Worm (Caenorhabditis elegans): Measurements from ENCODE around the gene nmur-3.

Gene nmur-3

ce11 chrX:4493439-4494006 lies 27.2 kb downstream of the nmur-3 start:
- TF ChIP-seq W03F9.2 (tag; optimal IDR thresholded peaks at IDR 0.05) (no peak), dao-5 (tag; optimal IDR thresholded peaks at IDR 0.05) (no peak), him-1 (tag; optimal IDR thresholded peaks at IDR 0.05) (no peak)

ce11 chrX:4495814-4496567 lies 29.7 kb downstream of the nmur-3 start:
- no peak for TF ChIP-seq him-1 (tag; optimal IDR thresholded peaks at IDR 0.05)
- TF ChIP-seq W03F9.2 (tag; optimal IDR thresholded peaks at IDR 0.05): no peak
- TF ChIP-seq dao-5 (tag; optimal IDR thresholded peaks at IDR 0.05): no peak

DNA sequence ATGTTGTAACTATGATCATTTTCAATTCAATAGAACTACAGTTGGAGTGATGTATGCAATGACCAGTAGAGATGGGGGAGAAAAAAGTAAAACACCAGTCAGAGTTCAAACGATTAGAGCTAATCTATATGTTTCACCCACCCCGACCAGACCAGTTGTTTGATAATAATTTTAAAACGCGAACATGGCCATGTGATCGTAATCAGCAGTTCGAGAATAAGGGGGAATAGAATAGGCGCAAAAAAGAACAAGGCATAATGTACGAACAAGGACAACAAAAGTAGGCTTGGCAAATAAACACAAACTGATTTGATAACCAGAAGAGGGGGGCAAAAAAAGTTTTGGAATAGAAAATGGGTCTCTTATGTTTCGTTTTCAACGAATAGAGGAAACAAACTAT lies 31.8 kb downstream of the nmur-3 start:
- TF ChIP-seq dao-5 (tag; optimal IDR thresholded peaks at IDR 0.05) (no peak), him-1 (tag; optimal IDR thresholded peaks at IDR 0.05) (no peak), W03F9.2 (tag; optimal IDR thresholded peaks at IDR 0.05) (no peak)

DNA sequence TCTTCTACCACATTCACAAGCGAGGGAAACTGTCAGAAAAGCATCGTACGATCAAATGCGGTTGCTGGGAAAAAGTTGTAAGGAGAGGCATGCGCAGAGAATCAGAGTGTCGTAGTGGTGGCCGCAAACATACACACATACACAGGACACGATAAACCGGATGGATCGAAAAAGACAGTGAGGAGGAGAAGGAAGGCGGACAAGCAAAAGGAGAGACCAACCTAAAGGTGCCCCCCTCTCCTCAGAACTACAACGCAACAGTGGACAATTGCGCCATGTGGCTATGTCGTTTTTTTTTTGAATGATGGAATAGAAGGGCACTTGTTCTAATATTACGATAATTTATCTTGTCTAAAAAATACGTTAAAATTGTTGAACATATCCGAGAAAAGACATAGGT lies 32.2 kb downstream of the nmur-3 start:
- TF ChIP-seq dao-5 (tag; optimal IDR thresholded peaks at IDR 0.05): no peak
- TF ChIP-seq W03F9.2 (tag; optimal IDR thresholded peaks at IDR 0.05): no peak
- no peak for TF ChIP-seq him-1 (tag; optimal IDR thresholded peaks at IDR 0.05)

- TF ChIP-seq him-1 (tag; optimal IDR thresholded peaks at IDR 0.05) (no peak), W03F9.2 (tag; optimal IDR thresholded peaks at IDR 0.05) (no peak), dao-5 (tag; optimal IDR thresholded peaks at IDR 0.05) (no peak)
Measured at ce11 chrX:4500499-4500898, 34.2 kb downstream of the nmur-3 start.

DNA sequence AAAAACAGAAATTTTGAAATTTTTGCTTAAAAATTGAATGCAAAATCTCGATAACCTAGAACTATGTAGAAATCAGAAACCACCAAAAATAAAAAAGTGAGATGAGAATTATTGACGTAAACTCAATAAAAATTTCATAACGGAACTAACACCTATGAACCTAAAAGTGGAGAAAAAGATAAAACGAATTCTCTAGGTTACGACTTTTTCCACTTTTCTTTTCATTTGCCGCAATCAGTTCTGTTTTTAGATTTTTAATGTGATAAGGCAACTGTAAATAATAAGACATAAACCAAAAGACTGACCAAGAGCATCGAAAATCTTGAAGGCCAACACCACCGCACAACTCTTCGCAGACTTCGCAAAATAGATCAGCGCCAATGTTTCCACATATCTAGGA lies 35.7 kb downstream of the nmur-3 start:
- TF ChIP-seq dao-5 (tag; optimal IDR thresholded peaks at IDR 0.05) (no peak), him-1 (tag; optimal IDR thresholded peaks at IDR 0.05) (no peak), W03F9.2 (tag; optimal IDR thresholded peaks at IDR 0.05) (no peak)

DNA sequence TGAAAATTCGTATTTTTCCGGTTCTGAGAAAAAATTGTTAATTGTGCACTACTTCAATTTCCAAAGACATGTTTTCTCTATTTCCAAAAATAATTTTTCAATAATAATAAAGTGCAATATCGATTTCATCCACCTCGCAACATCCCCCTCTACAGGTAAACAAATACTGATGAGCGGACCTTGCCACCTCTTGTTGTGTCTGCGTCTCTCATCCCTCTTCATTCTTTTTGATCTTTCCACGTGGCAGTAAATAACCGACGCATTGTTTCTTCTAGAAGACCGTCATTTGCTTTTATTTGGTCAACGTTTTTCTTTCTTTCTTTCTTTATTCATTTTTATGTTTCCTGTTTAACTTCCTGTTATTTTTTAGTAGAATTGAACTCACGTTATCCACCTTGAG lies 36.9 kb downstream of the nmur-3 start:
- TF ChIP-seq W03F9.2 (tag; optimal IDR thresholded peaks at IDR 0.05): no peak

ce11 chrX:4504108-4504668 lies 37.9 kb downstream of the nmur-3 start, which contains the start of gene dgk-2:
TSS of gene dgk-2 (minus strand) at chrX:4504388.
- no peak for TF ChIP-seq W03F9.2 (tag; optimal IDR thresholded peaks at IDR 0.05)
- TF ChIP-seq dao-5 (tag; optimal IDR thresholded peaks at IDR 0.05): no peak
- no peak for TF ChIP-seq him-1 (tag; optimal IDR thresholded peaks at IDR 0.05)

ce11 chrX:4507122-4507681 lies 40.9 kb downstream of the nmur-3 start:
- TF ChIP-seq W03F9.2 (tag; optimal IDR thresholded peaks at IDR 0.05): no peak
- no peak for TF ChIP-seq him-1 (tag; optimal IDR thresholded peaks at IDR 0.05)
- no peak for TF ChIP-seq dao-5 (tag; optimal IDR thresholded peaks at IDR 0.05)

ce11 chrX:4508209-4508608 lies 41.9 kb downstream of the nmur-3 start, which contains the start of gene rhi-1:
TSS of gene rhi-1 (plus strand) at chrX:4508509.
- TF ChIP-seq dao-5 (tag; optimal IDR thresholded peaks at IDR 0.05) (no peak), him-1 (tag; optimal IDR thresholded peaks at IDR 0.05) (no peak), W03F9.2 (tag; optimal IDR thresholded peaks at IDR 0.05) (no peak)

- TF ChIP-seq him-1 (tag; optimal IDR thresholded peaks at IDR 0.05): no peak
- TF ChIP-seq dao-5 (tag; optimal IDR thresholded peaks at IDR 0.05): no peak
- TF ChIP-seq W03F9.2 (tag; optimal IDR thresholded peaks at IDR 0.05): no peak
Measured at ce11 chrX:4513657-4514143, 47.4 kb downstream of the nmur-3 start, which contains the start of gene spr-3. TSS of gene spr-3 (plus strand) at chrX:4514093.

DNA sequence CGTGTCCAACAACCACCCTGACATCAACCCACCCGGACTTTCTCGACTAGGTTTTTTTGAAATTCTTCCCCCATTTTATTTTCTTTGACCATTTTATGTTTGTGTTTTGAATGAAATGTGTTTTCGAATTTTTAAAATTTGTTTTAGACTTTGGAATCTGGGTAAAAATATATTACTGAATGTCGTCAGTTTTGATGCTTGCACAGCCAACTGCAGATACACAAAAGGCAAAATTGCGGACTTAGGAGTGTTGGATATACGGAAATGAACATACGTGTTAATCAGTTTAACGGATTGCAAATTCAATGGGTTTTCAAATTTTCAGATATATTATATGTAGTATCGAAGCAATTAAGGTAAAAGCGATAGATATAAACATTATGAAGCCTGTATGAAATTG lies 50.4 kb downstream of the nmur-3 start:
- TF ChIP-seq dao-5 (tag; optimal IDR thresholded peaks at IDR 0.05) (no peak), him-1 (tag; optimal IDR thresholded peaks at IDR 0.05) (no peak), W03F9.2 (tag; optimal IDR thresholded peaks at IDR 0.05) (no peak)

Data from whole organism, L4/young adult.